Fruit fly (Drosophila melanogaster): ENCODE measurements around the gene CG12301.

The CG12301 gene

DNA sequence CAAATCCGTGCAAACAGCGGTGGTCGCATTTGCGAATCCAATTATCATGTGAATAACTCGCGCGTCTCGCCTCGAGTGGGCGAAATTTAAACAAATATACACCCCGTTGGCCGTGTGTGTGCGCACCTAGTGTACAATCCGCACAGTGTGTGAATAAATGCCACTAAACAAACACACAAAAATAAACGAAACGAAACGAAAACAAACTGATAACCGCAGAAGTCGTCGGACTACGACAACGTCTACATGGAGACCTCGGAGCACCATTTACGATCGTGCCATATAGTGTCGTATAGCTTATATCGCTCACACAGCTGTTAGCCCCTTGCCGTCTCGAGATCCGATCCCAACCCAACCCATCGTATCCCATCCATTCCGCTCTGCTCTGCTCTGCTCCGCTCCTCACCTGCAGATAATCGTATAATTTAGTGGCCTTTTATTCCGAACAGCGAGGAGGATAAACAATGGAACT is 14.1 kb upstream of the CG12301 start:
- TF ChIP-seq kay (GFP tag; ENCODE audit: borderline replicate concordance) (peak; percentile 92), Mnt (GFP tag; optimal IDR thresholded peaks at IDR 0.05) (peak; percentile 74), CG1620 (GFP tag; optimal IDR thresholded peaks at IDR 0.05) (peak; percentile 54), Crg-1 (GFP tag; optimal IDR thresholded peaks at IDR 0.05) (peak; percentile 59), CG7101 (tag; optimal IDR thresholded peaks at IDR 0.05) (peak; percentile 75), cnc (optimal IDR thresholded peaks at IDR 0.05) (no peak), CG11617 (GFP tag; optimal IDR thresholded peaks at IDR 0.05) (peak; percentile 74), CG14711 (tag; optimal IDR thresholded peaks at IDR 0.05) (peak; percentile 51), Clk (GFP tag; optimal IDR thresholded peaks at IDR 0.05) (no peak), bab1 (GFP tag; optimal IDR thresholded peaks at IDR 0.05) (no peak), pad (GFP tag; optimal IDR thresholded peaks at IDR 0.05) (peak; percentile 37), CG5204 (GFP tag; optimal IDR thresholded peaks at IDR 0.05) (no peak), CG33017 (tag; optimal IDR thresholded peaks at IDR 0.05) (peak; percentile 87), CG12768 (GFP tag; optimal IDR thresholded peaks at IDR 0.05) (peak; percentile 86), Hr96 (GFP tag; optimal IDR thresholded peaks at IDR 0.05) (no peak), toe (GFP tag; optimal IDR thresholded peaks at IDR 0.05) (no peak), ovo (GFP tag; optimal IDR thresholded peaks at IDR 0.05) (peak; percentile 68), CG7045 (GFP tag; optimal IDR thresholded peaks at IDR 0.05) (peak; percentile 69), tj (GFP tag; optimal IDR thresholded peaks at IDR 0.05) (peak; percentile 39), cic (GFP tag; optimal IDR thresholded peaks at IDR 0.05) (peak; percentile 98)

- TF ChIP-seq CG11617 (GFP tag; optimal IDR thresholded peaks at IDR 0.05) (no peak), CG5204 (GFP tag; optimal IDR thresholded peaks at IDR 0.05) (no peak), CG12768 (GFP tag; optimal IDR thresholded peaks at IDR 0.05) (no peak), Hr96 (GFP tag; optimal IDR thresholded peaks at IDR 0.05) (no peak), ovo (GFP tag; optimal IDR thresholded peaks at IDR 0.05) (no peak), toe (GFP tag; optimal IDR thresholded peaks at IDR 0.05) (no peak), cic (GFP tag; optimal IDR thresholded peaks at IDR 0.05) (no peak), Crg-1 (GFP tag; optimal IDR thresholded peaks at IDR 0.05) (no peak), kay (GFP tag; ENCODE audit: borderline replicate concordance) (no peak), CG1620 (GFP tag; optimal IDR thresholded peaks at IDR 0.05) (no peak), Mnt (GFP tag; optimal IDR thresholded peaks at IDR 0.05) (no peak), CG7045 (GFP tag; optimal IDR thresholded peaks at IDR 0.05) (no peak), bab1 (GFP tag; optimal IDR thresholded peaks at IDR 0.05) (no peak)
Observed at dm6 chr3L:15568748-15569147, 11.9 kb upstream of the CG12301 start.

DNA sequence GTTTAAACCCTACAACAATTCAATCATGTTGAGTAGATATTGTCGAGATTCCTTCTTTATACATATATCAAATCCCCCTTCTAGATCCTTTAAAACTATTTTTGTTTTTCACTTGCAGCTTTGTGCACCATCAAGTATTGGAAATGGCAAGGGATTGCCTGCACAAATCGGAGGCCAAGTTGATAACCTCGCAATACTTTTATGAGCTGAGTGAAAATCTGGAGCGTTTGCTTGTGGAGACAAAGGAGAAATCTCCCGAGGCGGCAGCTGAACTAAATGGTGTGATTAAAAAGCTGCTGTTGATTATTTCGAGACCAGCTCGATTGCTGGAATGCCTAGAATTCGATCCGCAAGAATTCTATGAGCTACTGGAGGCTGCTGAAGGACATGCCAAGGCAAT is 10.0 kb upstream of the CG12301 start:
- TF ChIP-seq pad (GFP tag; optimal IDR thresholded peaks at IDR 0.05) = no peak
- no peak for TF ChIP-seq Clk (GFP tag; optimal IDR thresholded peaks at IDR 0.05)
- no peak for TF ChIP-seq cnc (optimal IDR thresholded peaks at IDR 0.05)
- no peak for TF ChIP-seq Crg-1 (GFP tag; optimal IDR thresholded peaks at IDR 0.05)
- TF ChIP-seq CG14711 (tag; optimal IDR thresholded peaks at IDR 0.05) = no peak
- TF ChIP-seq cic (GFP tag; optimal IDR thresholded peaks at IDR 0.05) = no peak
- TF ChIP-seq CG33017 (tag; optimal IDR thresholded peaks at IDR 0.05) = no peak
- TF ChIP-seq CG7045 (GFP tag; optimal IDR thresholded peaks at IDR 0.05) = no peak
- no peak for TF ChIP-seq CG1620 (GFP tag; optimal IDR thresholded peaks at IDR 0.05)
- no peak for TF ChIP-seq CG7101 (tag; optimal IDR thresholded peaks at IDR 0.05)
- TF ChIP-seq toe (GFP tag; optimal IDR thresholded peaks at IDR 0.05) = no peak
- no peak for TF ChIP-seq tj (GFP tag; optimal IDR thresholded peaks at IDR 0.05)
- no peak for TF ChIP-seq Mnt (GFP tag; optimal IDR thresholded peaks at IDR 0.05)
- TF ChIP-seq CG5204 (GFP tag; optimal IDR thresholded peaks at IDR 0.05) = no peak
- TF ChIP-seq Hr96 (GFP tag; optimal IDR thresholded peaks at IDR 0.05) = no peak
- no peak for TF ChIP-seq kay (GFP tag; ENCODE audit: borderline replicate concordance)

dm6 chr3L:15576357-15576756 is 4.2 kb upstream of the CG12301 start, which contains the start of gene Ufsp2:
Gene Ufsp2 (plus strand): TSS chr3L:15576570.
- TF ChIP-seq Clk (GFP tag; optimal IDR thresholded peaks at IDR 0.05) (no peak), CG1620 (GFP tag; optimal IDR thresholded peaks at IDR 0.05) (no peak), ovo (GFP tag; optimal IDR thresholded peaks at IDR 0.05) (no peak), kay (GFP tag; ENCODE audit: borderline replicate concordance) (no peak), CG7101 (tag; optimal IDR thresholded peaks at IDR 0.05) (no peak), CG33017 (tag; optimal IDR thresholded peaks at IDR 0.05) (no peak), CG7045 (GFP tag; optimal IDR thresholded peaks at IDR 0.05) (no peak), Mnt (GFP tag; optimal IDR thresholded peaks at IDR 0.05) (no peak), CG11617 (GFP tag; optimal IDR thresholded peaks at IDR 0.05) (no peak), Crg-1 (GFP tag; optimal IDR thresholded peaks at IDR 0.05) (no peak), CG12768 (GFP tag; optimal IDR thresholded peaks at IDR 0.05) (no peak), toe (GFP tag; optimal IDR thresholded peaks at IDR 0.05) (no peak), bab1 (GFP tag; optimal IDR thresholded peaks at IDR 0.05) (no peak), pad (GFP tag; optimal IDR thresholded peaks at IDR 0.05) (no peak), CG5204 (GFP tag; optimal IDR thresholded peaks at IDR 0.05) (no peak)

DNA sequence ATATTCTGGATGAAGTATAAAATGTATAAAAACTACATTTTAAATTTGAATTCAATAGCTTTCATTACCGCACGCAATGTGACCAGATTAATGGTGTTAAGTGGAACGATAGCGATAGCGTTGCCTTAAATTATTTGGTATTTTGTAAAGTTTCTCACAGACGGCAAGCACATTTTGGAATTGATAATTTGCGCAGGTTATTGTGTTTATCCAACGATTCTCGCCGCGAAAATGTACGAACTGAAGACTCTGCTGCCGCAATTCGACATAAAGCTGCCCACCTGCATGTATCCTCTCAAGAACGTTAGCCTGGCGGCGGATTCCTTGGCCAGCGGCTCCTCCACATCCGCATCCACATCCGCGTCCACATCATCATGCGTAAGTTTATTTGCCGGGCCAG is 2.9 kb downstream of the CG12301 start, which contains the start of gene AIMP2:
AIMP2 (plus strand) TSS at position 135 of the 400 bp plus-strand sequence.
- TF ChIP-seq tj (GFP tag; optimal IDR thresholded peaks at IDR 0.05) (no peak), toe (GFP tag; optimal IDR thresholded peaks at IDR 0.05) (no peak), CG7101 (tag; optimal IDR thresholded peaks at IDR 0.05) (no peak), pad (GFP tag; optimal IDR thresholded peaks at IDR 0.05) (no peak), CG11617 (GFP tag; optimal IDR thresholded peaks at IDR 0.05) (no peak), CG7045 (GFP tag; optimal IDR thresholded peaks at IDR 0.05) (no peak), CG12768 (GFP tag; optimal IDR thresholded peaks at IDR 0.05) (no peak), Clk (GFP tag; optimal IDR thresholded peaks at IDR 0.05) (no peak), bab1 (GFP tag; optimal IDR thresholded peaks at IDR 0.05) (peak; percentile 37), CG1620 (GFP tag; optimal IDR thresholded peaks at IDR 0.05) (no peak), Mnt (GFP tag; optimal IDR thresholded peaks at IDR 0.05) (peak; percentile 1), kay (GFP tag; ENCODE audit: borderline replicate concordance) (no peak)

Data from whole organism, adult.